Comparison of ENCODE assay signal across 3 worm cellular contexts in genomic region chrIV:11574331-11574730, ce11.
A peak's percentile ranks its signal among the peaks of the same experiment; 100 is the strongest.
TF ChIP-seq lines count a peak whose summit lies in the region.

No protein-coding gene starts in this region.

TF ChIP-seq in whole organism, L1 larva, 84 proteins besides CTCF, POLR2A, EP300 and RAD21:
- TF ChIP-seq alr-1 (tag; optimal IDR thresholded peaks at IDR 0.05; lab: Kevin White, UChicago; ENCODE audit: borderline replicate concordance): no peak
- TF ChIP-seq nhr-237 (tag; optimal IDR thresholded peaks at IDR 0.05; lab: Kevin White, UChicago): no peak
- TF ChIP-seq lin-14 (GFP tag; optimal IDR thresholded peaks at IDR 0.05; lab: Kevin White, UChicago): peak; percentile 25
- TF ChIP-seq ceh-63 (GFP tag; optimal IDR thresholded peaks at IDR 0.05; lab: Kevin White, UChicago): no peak

TF ChIP-seq in whole organism, L3 larva, 47 proteins besides CTCF, POLR2A, EP300 and RAD21:
- no peak for TF ChIP-seq ZK546.5 (tag; optimal IDR thresholded peaks at IDR 0.05; lab: Kevin White, UChicago)
- TF ChIP-seq egl-5 (tag; optimal IDR thresholded peaks at IDR 0.05; lab: Kevin White, UChicago): peak; percentile 69
- TF ChIP-seq unc-39 (tag; optimal IDR thresholded peaks at IDR 0.05; lab: Kevin White, UChicago): no peak

TF ChIP-seq in whole organism, L4 larva, 104 proteins besides CTCF, POLR2A, EP300 and RAD21:
- no peak for TF ChIP-seq ceh-32 (tag; optimal IDR thresholded peaks at IDR 0.05; lab: Kevin White, UChicago; ENCODE audit: poor library complexity)
- TF ChIP-seq unc-62 (GFP tag; optimal IDR thresholded peaks at IDR 0.05 in 1 of 2; lab: Kevin White, UChicago): peak in 1 of 2 experiments; percentile 84
- no peak for TF ChIP-seq unc-62 (tag; optimal IDR thresholded peaks at IDR 0.05; lab: Kevin White, UChicago)
- no peak for TF ChIP-seq zfp-2 (tag; optimal IDR thresholded peaks at IDR 0.05; lab: Kevin White, UChicago)
- TF ChIP-seq dmd-9 (GFP tag; IDR thresholded peaks at IDR 0.05; lab: Robert Waterston, UW): no peak
- TF ChIP-seq ztf-7 (tag; optimal IDR thresholded peaks at IDR 0.05; lab: Kevin White, UChicago): no peak
- peak; percentile 95 for TF ChIP-seq aha-1 (tag; lab: Kevin White, UChicago)
- no peak for TF ChIP-seq egl-27 (tag; optimal IDR thresholded peaks at IDR 0.05; lab: Kevin White, UChicago)

Comparison
In these comparisons a context has a peak if more than half of its experiments do, and no peak if none do; other contexts are left out.
1. Of the 29 proteins assayed by ChIP-seq in both whole organism, L4 larva and whole organism, L1 larva: peak only in whole organism, L4 larva: aha-1; only in whole organism, L1 larva: none; in both: none; in neither: 27; mixed calls (peak in some experiments, not most) for 1.